Fruit fly (Drosophila melanogaster) whole organism, adult: Measurements from ENCODE around the gene RpL21.

ENCODE experiments used
- CG11617 ChIP-seq: fragments of 200-800 bp; sonication (Bioruptor generic); optimal IDR thresholded peaks from 2 replicates; lab custom pipeline; 2017; ENCODE audit warnings: mild to moderate bottlenecking, missing biosample characterization, missing genetic modification reagents, missing genetic modification characterization
- CG12768 ChIP-seq: fragments of 200-800 bp; sonication (Bioruptor generic); optimal IDR thresholded peaks from 2 replicates; lab custom pipeline; 2017; ENCODE audit warnings: missing biosample characterization, missing genetic modification characterization, mild to moderate bottlenecking, moderate library complexity, missing genetic modification reagents
- CG14711 ChIP-seq: fragments of 200-800 bp; sonication (Bioruptor generic); optimal IDR thresholded peaks from 2 replicates; lab custom pipeline; 2018; ENCODE audit warnings: missing biosample characterization, mild to moderate bottlenecking, missing genetic modification characterization, moderate library complexity
- CG1620 ChIP-seq: fragments of 200-800 bp; sonication (Bioruptor generic); optimal IDR thresholded peaks from 2 replicates; lab custom pipeline; 2016; ENCODE audit warnings: missing biosample characterization, missing genetic modification characterization
- CG33017 ChIP-seq: fragments of 200-800 bp; sonication (Bioruptor generic); optimal IDR thresholded peaks from 2 replicates; lab custom pipeline; 2018; ENCODE audit warnings: missing biosample characterization, mild to moderate bottlenecking, missing genetic modification characterization, moderate library complexity
- CG5204 ChIP-seq: fragments of 200-800 bp; sonication (Bioruptor generic); optimal IDR thresholded peaks from 2 replicates; lab custom pipeline; 2016; ENCODE audit warnings: missing biosample characterization, missing genetic modification characterization
- CG7045 ChIP-seq: fragments of 200-800 bp; sonication (Bioruptor generic); optimal IDR thresholded peaks from 2 replicates; lab custom pipeline; 2017; ENCODE audit warnings: missing biosample characterization, mild to moderate bottlenecking, missing genetic modification characterization
- Clk ChIP-seq: fragments of 200-800 bp; sonication (Bioruptor generic); optimal IDR thresholded peaks from 2 replicates; lab custom pipeline; 2017; ENCODE audit warnings: missing biosample characterization, missing genetic modification characterization
- Crg-1 ChIP-seq: fragments of 200-800 bp; sonication (Bioruptor generic); optimal IDR thresholded peaks from 2 replicates; lab custom pipeline; 2016; ENCODE audit warnings: missing biosample characterization, missing genetic modification characterization
- Mnt ChIP-seq: fragments of 200-800 bp; sonication (Bioruptor generic); optimal IDR thresholded peaks from 2 replicates; lab custom pipeline; 2016; ENCODE audit warnings: missing biosample characterization, mild to moderate bottlenecking, missing genetic modification characterization
- bab1 ChIP-seq: fragments of 200-800 bp; sonication (Bioruptor generic); optimal IDR thresholded peaks from 3 replicates; lab custom pipeline; 2019; ENCODE audit warnings: missing biosample characterization, mild to moderate bottlenecking, missing genetic modification characterization, moderate library complexity
- cic ChIP-seq: fragments of 200-800 bp; sonication (Bioruptor generic); optimal IDR thresholded peaks from 2 replicates; lab custom pipeline; 2017; ENCODE audit warnings: missing biosample characterization, mild to moderate bottlenecking, missing genetic modification characterization, moderate library complexity
- cnc ChIP-seq, 2 experiments: fragments of >200 bp; optimal IDR thresholded peaks; 2 replicates each; lab custom pipeline; 2017
- kay ChIP-seq: fragments of 200-800 bp; sonication (Bioruptor generic); peaks from one replicate; lab custom pipeline; 2016; ENCODE audit warnings: missing biosample characterization, missing genetic modification characterization, borderline replicate concordance
- pad ChIP-seq: fragments of 200-800 bp; sonication (Bioruptor generic); optimal IDR thresholded peaks from 3 replicates; lab custom pipeline; 2017; ENCODE audit warnings: missing biosample characterization, missing genetic modification characterization, mild to moderate bottlenecking, moderate library complexity, missing genetic modification reagents
- tj ChIP-seq: fragments of 200-800 bp; sonication (Bioruptor generic); optimal IDR thresholded peaks from 3 replicates; lab custom pipeline; 2017; ENCODE audit warnings: missing biosample characterization, mild to moderate bottlenecking, missing genetic modification characterization, moderate library complexity
- toe ChIP-seq: fragments of 200-800 bp; sonication (Bioruptor generic); optimal IDR thresholded peaks from 2 replicates; lab custom pipeline; 2016; ENCODE audit warnings: missing biosample characterization, missing genetic modification characterization

RpL21 gene

DNA sequence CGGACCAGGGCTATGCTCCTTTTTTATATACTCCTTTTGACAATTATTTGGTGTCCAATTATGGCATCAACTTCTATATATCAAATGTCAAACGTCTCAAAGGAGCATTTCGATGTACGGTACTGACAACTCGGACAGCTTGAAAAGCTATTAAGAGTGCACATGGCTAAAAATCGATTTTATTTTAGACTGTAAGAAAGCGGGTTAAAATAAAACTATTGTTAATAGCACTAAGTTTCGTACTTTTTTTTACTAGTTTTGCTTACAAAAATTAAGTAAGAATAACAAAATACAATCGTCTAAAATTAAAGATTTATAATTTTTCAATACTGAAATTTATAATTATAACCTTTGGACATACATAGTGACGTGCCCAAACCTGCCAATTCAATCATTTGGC, 33.4 kb downstream of the RpL21 start, which contains the start of gene Ir40a:
Gene Ir40a, minus strand, starts transcription at position 101 of the 400 bp plus-strand sequence.
- no peak for TF ChIP-seq CG33017 (tag; lab: Kevin White, UChicago)
- TF ChIP-seq bab1: no peak
- TF ChIP-seq CG14711: no peak
- no peak for TF ChIP-seq CG1620 (GFP tag; lab: Kevin White, UChicago)
- no peak for TF ChIP-seq Clk (GFP tag; lab: Kevin White, UChicago)
- TF ChIP-seq CG11617: no peak
- TF ChIP-seq CG12768: no peak
- no peak for TF ChIP-seq Crg-1 (GFP tag; lab: Kevin White, UChicago)
- no peak for TF ChIP-seq pad
- TF ChIP-seq CG7045 (GFP tag; lab: Kevin White, UChicago): no peak
- TF ChIP-seq cic (GFP tag; lab: Kevin White, UChicago): no peak
- TF ChIP-seq Mnt: no peak
- TF ChIP-seq CG5204 (GFP tag; lab: Kevin White, UChicago): no peak
- TF ChIP-seq kay (GFP tag; lab: Kevin White, UChicago): no peak
- TF ChIP-seq toe (GFP tag; lab: Kevin White, UChicago): no peak
- TF ChIP-seq tj (GFP tag; lab: Kevin White, UChicago): no peak
- no peak for TF ChIP-seq cnc (optimal IDR thresholded peaks at IDR 0.05; lab: Kevin White, UChicago)
